Worm (Caenorhabditis elegans) whole organism, L4 larva: Measurements from ENCODE around the gene ephx-1.

ENCODE experiments used
- F49E8.2 ChIP-seq: sonication (generic microtip); optimal IDR thresholded peaks from 2 replicates; lab custom pipeline; 2016; ENCODE audit warnings: missing compliant biosample characterization, mild to moderate bottlenecking, missing genetic modification characterization, borderline replicate concordance
- R02D3.7 ChIP-seq: fragments of 150-350 bp; sonication (generic microtip); optimal IDR thresholded peaks from 3 replicates; lab custom pipeline; 2014; ENCODE audit warnings: missing biosample characterization, missing genetic modification characterization
- ama-1 ChIP-seq: fragments of 150-350 bp; optimal IDR thresholded peaks from 2 replicates; lab custom pipeline; 2014; ENCODE audit warnings: inconsistent platforms, mixed read lengths
- egl-27 ChIP-seq: sonication (generic microtip); optimal IDR thresholded peaks from 3 replicates; lab custom pipeline; 2017; ENCODE audit warnings: missing biosample characterization, missing genetic modification reagents, missing genetic modification characterization
- hlh-30 ChIP-seq: sonication (generic microtip); optimal IDR thresholded peaks from 2 replicates; lab custom pipeline; 2017; ENCODE audit warnings: antibody characterized with exemption, mild to moderate bottlenecking, missing genetic modification characterization, missing compliant biosample characterization; ENCODE audit not compliant: insufficient read depth
- lin-13 ChIP-seq: fragments of 150-350 bp; optimal IDR thresholded peaks from 2 replicates; lab custom pipeline; 2014; ENCODE audit warnings: missing biosample characterization, missing genetic modification reagents, missing genetic modification characterization
- php-3 ChIP-seq: fragments of 200-800 bp; sonication (Bioruptor generic); IDR thresholded peaks from 2 replicates; pipeline ENCODE4 v1.3.6; 2022; ENCODE audit warnings: missing genetic modification reagents, missing genetic modification characterization, missing compliant biosample characterization

ce11 chrII:4000430-4000829, 4.3 kb upstream of the ephx-1 start:
- no peak for TF ChIP-seq hlh-30
- TF ChIP-seq ama-1 (lab: Kevin White, UChicago): no peak
- no peak for TF ChIP-seq lin-13 (GFP tag; lab: Kevin White, UChicago)
- no peak for TF ChIP-seq egl-27
- no peak for TF ChIP-seq R02D3.7 (tag; lab: Kevin White, UChicago)
- TF ChIP-seq F49E8.2 (tag; lab: Kevin White, UChicago): no peak
- TF ChIP-seq php-3 (GFP tag; lab: Robert Waterston, UW): no peak
